Worm (Caenorhabditis elegans) whole organism, L2 larva: ENCODE data around the gene F42G2.5.

ENCODE experiments used
- nhr-11 ChIP-seq: fragments of 150-350 bp; optimal IDR thresholded peaks from 2 replicates; lab custom pipeline; 2014; ENCODE audit warnings: missing biosample characterization, missing genetic modification characterization
- nhr-237 ChIP-seq: fragments of 150-350 bp; optimal IDR thresholded peaks from 2 replicates; lab custom pipeline; 2014; ENCODE audit warnings: missing biosample characterization, missing genetic modification characterization

DNA sequence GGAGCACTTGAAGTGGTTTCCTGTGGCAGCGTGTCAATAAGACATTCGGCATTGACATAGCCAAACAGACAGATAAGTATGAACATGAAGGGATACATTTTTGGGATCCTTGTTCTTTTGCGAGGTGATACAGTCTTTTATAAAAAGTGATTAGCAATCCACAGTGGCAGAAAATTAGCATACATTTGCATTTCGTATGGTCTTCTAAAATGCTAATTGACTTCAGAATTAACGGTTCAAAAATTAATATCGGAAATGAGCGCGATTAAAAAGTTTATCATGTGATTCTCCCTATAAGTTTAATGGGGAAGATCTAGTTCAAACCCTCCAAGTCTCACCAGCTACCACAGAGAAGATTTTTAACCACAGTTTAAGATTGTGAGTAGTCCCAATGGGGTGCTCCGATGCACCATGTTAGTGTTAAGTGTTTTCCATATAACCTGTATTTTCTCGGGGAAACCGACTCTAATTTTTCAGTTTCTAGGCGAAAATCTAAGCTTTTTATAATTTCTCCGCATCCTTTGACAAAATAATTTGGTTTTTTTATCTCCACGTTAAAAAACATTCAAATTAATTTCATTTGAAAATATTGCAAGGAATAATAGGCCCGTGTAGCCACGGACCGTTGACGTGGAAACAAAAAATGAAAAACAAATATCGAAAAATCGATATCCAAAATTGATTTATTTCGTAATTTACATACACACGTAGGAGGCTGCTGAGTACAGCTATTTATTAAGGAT lies 51.0 kb downstream of the F42G2.5 start, which contains the start of the genes F43C11.12 and F16G10.5:
- TF ChIP-seq nhr-237 (no peak), nhr-11 (tag; lab: Kevin White, UChicago) (no peak)
